Worm (Caenorhabditis elegans): ENCODE data around the gene K10C2.8.
A peak's percentile ranks its signal among the peaks of the same experiment; 100 is the strongest.

DNA sequence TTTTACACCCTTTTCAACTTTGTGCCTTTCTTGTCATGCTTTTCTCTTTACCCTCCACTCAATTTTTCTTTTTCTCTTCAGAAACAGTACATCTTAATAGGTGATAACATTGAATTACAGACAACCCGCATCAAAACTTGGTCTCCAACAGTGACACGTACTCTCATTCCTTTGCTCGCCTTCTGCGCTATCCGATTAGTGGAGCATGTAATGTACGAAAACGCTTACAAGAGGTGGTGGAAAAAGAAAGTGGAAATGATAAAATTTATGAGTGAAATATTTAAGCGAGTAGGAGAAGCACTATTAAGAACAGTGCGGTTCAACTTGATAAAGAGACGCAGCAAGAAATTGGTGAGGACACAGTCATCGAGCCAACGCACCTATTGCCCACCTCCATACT lies 19.1 kb upstream of the K10C2.8 start, which contains the start of gene pept-1:
- TF ChIP-seq jun-1 (tag; optimal IDR thresholded peaks at IDR 0.05) (no peak), hlh-30 (tag; optimal IDR thresholded peaks at IDR 0.05; ENCODE audit: insufficient read depth) (no peak), nhr-6 (tag; optimal IDR thresholded peaks at IDR 0.05) (peak; percentile 40), dpl-1 (GFP tag; optimal IDR thresholded peaks at IDR 0.05) (no peak), ces-1 (GFP tag; optimal IDR thresholded peaks at IDR 0.05) (no peak), duxl-1 (tag; optimal IDR thresholded peaks at IDR 0.05; ENCODE audit: poor library complexity) (no peak), zfp-3 (GFP tag; conservative IDR thresholded peaks at IDR 0.05) (no peak), Y5F2A.4 (GFP tag; optimal IDR thresholded peaks at IDR 0.05) (no peak), sdz-12 (GFP tag; optimal IDR thresholded peaks at IDR 0.05) (no peak), T26A8.4 (GFP tag; IDR thresholded peaks at IDR 0.05) (no peak), lin-39 (tag; optimal IDR thresholded peaks at IDR 0.05) (no peak), R02D3.7 (tag; optimal IDR thresholded peaks at IDR 0.05) (no peak), zag-1 (tag; optimal IDR thresholded peaks at IDR 0.05) (no peak), hif-1 (tag; optimal IDR thresholded peaks at IDR 0.05) (no peak)
